Fruit fly (Drosophila melanogaster) whole organism, adult: Measurements from ENCODE around the gene CG9030.

Experiments used
- CG5204 ChIP-seq: fragments of 200-800 bp; sonication (Bioruptor generic); optimal IDR thresholded peaks from 2 replicates; lab custom pipeline; 2016; ENCODE audit warnings: missing biosample characterization, missing genetic modification characterization
- CG7045 ChIP-seq: fragments of 200-800 bp; sonication (Bioruptor generic); optimal IDR thresholded peaks from 2 replicates; lab custom pipeline; 2017; ENCODE audit warnings: missing biosample characterization, mild to moderate bottlenecking, missing genetic modification characterization
- toe ChIP-seq: fragments of 200-800 bp; sonication (Bioruptor generic); optimal IDR thresholded peaks from 2 replicates; lab custom pipeline; 2016; ENCODE audit warnings: missing biosample characterization, missing genetic modification characterization

dm6 chrX:14929813-14930212, 25.1 kb downstream of the CG9030 start:
- TF ChIP-seq toe: no peak
- TF ChIP-seq CG5204 (GFP tag; lab: Kevin White, UChicago): no peak
- TF ChIP-seq CG7045 (GFP tag; lab: Kevin White, UChicago): no peak
